Fruit fly (Drosophila melanogaster) whole organism, pupa: ENCODE results near the gene AkhR.

Experiments
- CG34367 ChIP-seq: fragments of 200-800 bp; sonication (Bioruptor generic); optimal IDR thresholded peaks from 2 replicates; lab custom pipeline; 2018; ENCODE audit warnings: missing biosample characterization, mild to moderate bottlenecking, missing genetic modification characterization
- CG8301 ChIP-seq: fragments of 200-800 bp; sonication (Bioruptor generic); optimal IDR thresholded peaks from 2 replicates; lab custom pipeline; 2018; ENCODE audit warnings: missing biosample characterization, mild to moderate bottlenecking, missing genetic modification characterization
- Ets98B ChIP-seq: fragments of 200-800 bp; sonication (Bioruptor generic); IDR thresholded peaks from 2 replicates; pipeline ENCODE4 v1.3.6; 2022; ENCODE audit warnings: missing biosample characterization, missing genetic modification characterization
- Pif1B ChIP-seq: fragments of 200-800 bp; sonication (Bioruptor generic); optimal IDR thresholded peaks from 3 replicates; lab custom pipeline; 2016; ENCODE audit warnings: missing biosample characterization, missing genetic modification characterization
- rn ChIP-seq: fragments of 200-800 bp; sonication (Bioruptor generic); IDR thresholded peaks from 2 replicates; pipeline ENCODE4 v1.3.6; 2022; ENCODE audit warnings: missing biosample characterization, missing genetic modification characterization

DNA sequence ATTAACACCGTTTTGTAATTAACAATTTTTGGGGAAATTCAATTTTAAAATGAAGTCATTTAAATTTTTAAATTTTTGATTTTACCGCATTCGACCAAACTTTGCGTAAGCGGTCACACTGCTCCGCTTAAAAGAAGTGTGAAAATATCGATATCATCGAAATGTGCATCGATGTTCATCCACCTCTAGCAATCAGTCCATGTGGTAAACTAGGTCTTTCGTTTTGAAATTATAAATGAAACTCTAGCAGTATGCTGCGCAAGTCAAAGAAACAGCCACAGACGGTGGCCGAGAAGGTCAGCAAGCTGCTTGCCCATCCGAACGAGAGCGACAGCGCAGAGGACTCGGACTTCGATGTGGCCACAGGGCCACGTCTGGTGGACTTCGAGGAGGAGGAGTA lies 1.5 kb upstream of the AkhR start, which contains the start of gene Aatf:
- TF ChIP-seq rn (GFP tag; lab: Robert Waterston, UW), result no peak
- TF ChIP-seq CG8301 (tag; lab: Kevin White, UChicago), result no peak
- TF ChIP-seq Ets98B (GFP tag; lab: Robert Waterston, UW), result 0 out of 2 replicates have a peak, but pooled peaks have one; percentile 6
- TF ChIP-seq Pif1B (GFP tag; lab: Kevin White, UChicago), result no peak
- TF ChIP-seq CG34367 (tag; lab: Kevin White, UChicago), result no peak
